Fruit fly (Drosophila melanogaster): Measurements from ENCODE around the gene Pect.

Pect gene

dm6 chr2L:13157903-13158302 lies 45.7 kb upstream of the Pect start (continued):
- TF ChIP-seq CG32532 (GFP tag; IDR thresholded peaks at IDR 0.05) (peak; percentile 33; the same call in 1 of the 2 replicates), CG11723 (GFP tag; optimal IDR thresholded peaks at IDR 0.05) (no peak), dati (GFP tag; IDR thresholded peaks at IDR 0.05) (no peak), nmo (GFP tag; optimal IDR thresholded peaks at IDR 0.05) (no peak), croc (GFP tag; conservative IDR thresholded peaks at IDR 0.05) (no peak), ind (GFP tag; optimal IDR thresholded peaks at IDR 0.05) (no peak), vnd (GFP tag; IDR thresholded peaks at IDR 0.05; ENCODE audit: partially characterized antibody) (no peak), Dref (GFP tag; IDR thresholded peaks at IDR 0.05) (no peak), Fer1 (GFP tag; optimal IDR thresholded peaks at IDR 0.05) (peak; percentile 38), Dip3 (GFP tag; optimal IDR thresholded peaks at IDR 0.05) (no peak), CG8290 (GFP tag; optimal IDR thresholded peaks at IDR 0.05) (no peak), CG8290 (tag; optimal IDR thresholded peaks at IDR 0.05) (no peak), CG7372 (GFP tag; IDR thresholded peaks at IDR 0.05) (no peak), HHEX (GFP tag; optimal IDR thresholded peaks at IDR 0.05) (peak; percentile 51), Sin3A (optimal IDR thresholded peaks at IDR 0.05) (no peak), exex (tag; optimal IDR thresholded peaks at IDR 0.05) (no peak), CG11093 (GFP tag; IDR thresholded peaks at IDR 0.05) (no peak), CG2116 (GFP tag; optimal IDR thresholded peaks at IDR 0.05) (peak; percentile 14), CG17328 (GFP tag; IDR thresholded peaks at IDR 0.05) (no peak), CG13894 (tag; optimal IDR thresholded peaks at IDR 0.05) (no peak), wor (GFP tag; IDR thresholded peaks at IDR 0.05) (no peak), CG7271 (tag; optimal IDR thresholded peaks at IDR 0.05) (no peak), Oaz (GFP tag; IDR thresholded peaks at IDR 0.05) (no peak), stwl (tag; optimal IDR thresholded peaks at IDR 0.05) (peak; percentile 26), gsb-n (tag; optimal IDR thresholded peaks at IDR 0.05) (no peak), NfI (GFP tag; optimal IDR thresholded peaks at IDR 0.05) (peak; percentile 7), nom (GFP tag; optimal IDR thresholded peaks at IDR 0.05) (no peak), CG3281 (GFP tag; optimal IDR thresholded peaks at IDR 0.05) (peak; percentile 51), CrebB (tag; optimal IDR thresholded peaks at IDR 0.05) (no peak), CG10267 (tag; optimal IDR thresholded peaks at IDR 0.05) (no peak), mirr (GFP tag; optimal IDR thresholded peaks at IDR 0.05) (peak; percentile 51), Med (GFP tag) (peak; percentile 87), CG16863 (GFP tag; optimal IDR thresholded peaks at IDR 0.05) (no peak), CG13424 (tag; optimal IDR thresholded peaks at IDR 0.05) (no peak), insv (GFP tag; optimal IDR thresholded peaks at IDR 0.05) (peak in 1 of 2 experiments; percentile 89), CG6689 (GFP tag; IDR thresholded peaks at IDR 0.05) (no peak), cwo (GFP tag; optimal IDR thresholded peaks at IDR 0.05) (no peak), fd102C (GFP tag; optimal IDR thresholded peaks at IDR 0.05) (no peak), ttk (GFP tag; IDR thresholded peaks at IDR 0.05) (no peak), run (tag; optimal IDR thresholded peaks at IDR 0.05) (no peak), gem (tag; optimal IDR thresholded peaks at IDR 0.05) (no peak), CG18476 (GFP tag; optimal IDR thresholded peaks at IDR 0.05) (no peak), Drgx (GFP tag; IDR thresholded peaks at IDR 0.05) (no peak), ab (GFP tag; optimal IDR thresholded peaks at IDR 0.05) (no peak), CG34376 (GFP tag; optimal IDR thresholded peaks at IDR 0.05) (peak; percentile 34), CG6765 (GFP tag; optimal IDR thresholded peaks at IDR 0.05) (peak; percentile 51), CG9215 (GFP tag; IDR thresholded peaks at IDR 0.05) (no peak), bab2 (GFP tag; optimal IDR thresholded peaks at IDR 0.05) (no peak), sima (GFP tag; optimal IDR thresholded peaks at IDR 0.05) (no peak), eyg (GFP tag; optimal IDR thresholded peaks at IDR 0.05) (no peak), Gsc (GFP tag; IDR thresholded peaks at IDR 0.05) (no peak), Hsf (GFP tag; optimal IDR thresholded peaks at IDR 0.05) (no peak), CG9609 (GFP tag; optimal IDR thresholded peaks at IDR 0.05) (no peak)

All from whole organism, embryonic.